Worm (Caenorhabditis elegans) whole organism, late embryonic: ENCODE measurements around the gene K10B3.1.

Experiments
- C08G9.2 ChIP-seq: sonication (generic microtip); optimal IDR thresholded peaks from 2 replicates; lab custom pipeline; 2016; ENCODE audit warnings: mild to moderate bottlenecking, missing genetic modification characterization, moderate library complexity, missing compliant biosample characterization
- F13H6.1 ChIP-seq: sonication (generic microtip); optimal IDR thresholded peaks from 2 replicates; lab custom pipeline; 2016; ENCODE audit warnings: missing genetic modification characterization, missing compliant biosample characterization
- K02D7.2 ChIP-seq: sonication (generic microtip); optimal IDR thresholded peaks from 2 replicates; lab custom pipeline; 2017; ENCODE audit warnings: mild to moderate bottlenecking, missing genetic modification characterization, missing compliant biosample characterization
- T23F11.4 ChIP-seq: fragments of 200-800 bp; sonication (Bioruptor generic); optimal IDR thresholded peaks from 2 replicates; lab custom pipeline; 2018; ENCODE audit warnings: mild to moderate bottlenecking, missing genetic modification characterization, missing compliant biosample characterization
- Y22D7AL.16 ChIP-seq: sonication (generic microtip); optimal IDR thresholded peaks from 2 replicates; lab custom pipeline; 2016; ENCODE audit warnings: missing genetic modification characterization, missing compliant biosample characterization
- ahr-1 ChIP-seq: sonication (generic microtip); optimal IDR thresholded peaks from 2 replicates; lab custom pipeline; 2016; ENCODE audit warnings: missing genetic modification characterization, missing compliant biosample characterization
- ama-1 ChIP-seq: fragments of 150-350 bp; optimal IDR thresholded peaks from 2 replicates; lab custom pipeline; 2014
- ceh-14 ChIP-seq: sonication (generic microtip); optimal IDR thresholded peaks from 2 replicates; lab custom pipeline; 2016; ENCODE audit warnings: missing genotype, missing genetic modification characterization, missing compliant biosample characterization
- ceh-19 ChIP-seq: fragments of 200-800 bp; sonication (Bioruptor generic); optimal IDR thresholded peaks from 2 replicates; lab custom pipeline; 2018; ENCODE audit warnings: mild to moderate bottlenecking, missing genetic modification characterization, missing compliant biosample characterization
- ceh-30 ChIP-seq: fragments of 150-350 bp; optimal IDR thresholded peaks from 2 replicates; lab custom pipeline; 2014; ENCODE audit warnings: missing biosample characterization, missing genetic modification characterization
- ceh-31 ChIP-seq: sonication (generic microtip); optimal IDR thresholded peaks from 2 replicates; lab custom pipeline; 2016; ENCODE audit warnings: missing genetic modification characterization, missing compliant biosample characterization
- ceh-45 ChIP-seq: fragments of 200-800 bp; sonication (Bioruptor generic); IDR thresholded peaks from 2 replicates; pipeline ENCODE4 v1.3.6; 2022; ENCODE audit warnings: missing genetic modification reagents, missing genetic modification characterization, missing compliant biosample characterization
- ceh-48 ChIP-seq: sonication (generic microtip); optimal IDR thresholded peaks from 2 replicates; lab custom pipeline; 2016; ENCODE audit warnings: missing genetic modification characterization, inconsistent platforms, missing compliant biosample characterization
- ceh-9 ChIP-seq: sonication (generic microtip); optimal IDR thresholded peaks from 2 replicates; lab custom pipeline; 2016; ENCODE audit warnings: mild to moderate bottlenecking, missing genetic modification characterization, inconsistent platforms, missing compliant biosample characterization
- che-1 ChIP-seq: sonication (generic microtip); optimal IDR thresholded peaks from 2 replicates; lab custom pipeline; 2016; ENCODE audit warnings: mild to moderate bottlenecking, missing genetic modification characterization, missing compliant biosample characterization
- dmd-4 ChIP-seq: sonication (generic microtip); optimal IDR thresholded peaks from 2 replicates; lab custom pipeline; 2016; ENCODE audit warnings: borderline replicate concordance, missing genetic modification characterization, missing compliant biosample characterization
- elt-4 ChIP-seq: sonication (generic microtip); optimal IDR thresholded peaks from 2 replicates; lab custom pipeline; 2016; ENCODE audit warnings: missing genetic modification characterization, missing compliant biosample characterization
- ets-4 ChIP-seq: sonication (generic microtip); optimal IDR thresholded peaks from 2 replicates; lab custom pipeline; 2016; ENCODE audit warnings: missing genetic modification characterization, missing compliant biosample characterization
- fax-1 ChIP-seq: sonication (generic microtip); optimal IDR thresholded peaks from 2 replicates; lab custom pipeline; 2016; ENCODE audit warnings: missing genotype, missing genetic modification characterization, missing compliant biosample characterization
- gmeb-2 ChIP-seq: sonication (generic microtip); optimal IDR thresholded peaks from 2 replicates; lab custom pipeline; 2016; ENCODE audit warnings: missing genetic modification characterization, inconsistent platforms, missing compliant biosample characterization
- hlh-13 ChIP-seq: fragments of 200-800 bp; sonication (Bioruptor generic); optimal IDR thresholded peaks from 2 replicates; lab custom pipeline; 2018; ENCODE audit warnings: mild to moderate bottlenecking, missing genetic modification characterization, missing compliant biosample characterization
- hlh-30 ChIP-seq: sonication (generic microtip); optimal IDR thresholded peaks from 2 replicates; lab custom pipeline; 2017; ENCODE audit warnings: antibody characterized with exemption, missing genetic modification characterization, missing compliant biosample characterization; ENCODE audit not compliant: insufficient read depth
- hlh-6 ChIP-seq: sonication (generic microtip); optimal IDR thresholded peaks from 2 replicates; lab custom pipeline; 2016; ENCODE audit warnings: missing genotype, missing genetic modification characterization, missing compliant biosample characterization
- hlh-8 ChIP-seq: sonication (generic microtip); optimal IDR thresholded peaks from 2 replicates; lab custom pipeline; 2016; ENCODE audit warnings: missing genotype, missing genetic modification characterization, missing compliant biosample characterization
- lin-11 ChIP-seq: fragments of 200-800 bp; sonication (Bioruptor generic); optimal IDR thresholded peaks from 2 replicates; lab custom pipeline; 2018; ENCODE audit warnings: mild to moderate bottlenecking, missing genetic modification characterization, missing compliant biosample characterization
- nfya-1 ChIP-seq: sonication (generic microtip); optimal IDR thresholded peaks from 2 replicates; lab custom pipeline; 2017; ENCODE audit warnings: missing genetic modification characterization, mild to moderate bottlenecking, missing compliant biosample characterization, antibody characterized with exemption, moderate library complexity
- nhr-11 ChIP-seq: fragments of 150-350 bp; optimal IDR thresholded peaks from 2 replicates; lab custom pipeline; 2014; ENCODE audit warnings: missing biosample characterization, missing genetic modification characterization
- nhr-232 ChIP-seq: sonication (generic microtip); optimal IDR thresholded peaks from 2 replicates; lab custom pipeline; 2016; ENCODE audit warnings: missing genetic modification characterization, missing compliant biosample characterization
- npax-4 ChIP-seq: sonication (generic microtip); optimal IDR thresholded peaks from 2 replicates; lab custom pipeline; 2016; ENCODE audit warnings: missing genetic modification characterization, missing compliant biosample characterization
- odd-2 ChIP-seq: sonication (generic microtip); optimal IDR thresholded peaks from 2 replicates; lab custom pipeline; 2017; ENCODE audit warnings: antibody characterized with exemption, mild to moderate bottlenecking, missing genetic modification characterization, missing compliant biosample characterization
- pag-3 ChIP-seq: sonication (generic microtip); optimal IDR thresholded peaks from 2 replicates; lab custom pipeline; 2016; ENCODE audit warnings: missing compliant biosample characterization, missing genetic modification characterization, borderline replicate concordance
- pat-9 ChIP-seq: fragments of 200-800 bp; sonication (Bioruptor generic); optimal IDR thresholded peaks from 2 replicates; lab custom pipeline; 2018; ENCODE audit warnings: mild to moderate bottlenecking, missing genetic modification characterization, moderate library complexity, missing compliant biosample characterization
- pax-1 ChIP-seq: fragments of 150-350 bp; optimal IDR thresholded peaks from 2 replicates; lab custom pipeline; 2014; ENCODE audit warnings: missing biosample characterization, missing genetic modification characterization
- pha-2 ChIP-seq: sonication (generic microtip); optimal IDR thresholded peaks from 2 replicates; lab custom pipeline; 2017; ENCODE audit warnings: mild to moderate bottlenecking, missing genetic modification characterization, missing compliant biosample characterization
- pha-4 ChIP-seq: fragments of 150-350 bp; optimal IDR thresholded peaks from 2 replicates; lab custom pipeline; 2018; ENCODE audit warnings: missing biosample characterization, missing genetic modification reagents, missing genetic modification characterization
- pqm-1 ChIP-seq: sonication (generic microtip); optimal IDR thresholded peaks from 2 replicates; lab custom pipeline; 2016; ENCODE audit warnings: missing genetic modification characterization, missing compliant biosample characterization
- pros-1 ChIP-seq: fragments of 150-350 bp; optimal IDR thresholded peaks from 2 replicates; lab custom pipeline; 2014; ENCODE audit warnings: missing biosample characterization, missing genetic modification reagents, missing genetic modification characterization
- ref-2 ChIP-seq: sonication (generic microtip); optimal IDR thresholded peaks from 2 replicates; lab custom pipeline; 2016; ENCODE audit warnings: missing genetic modification characterization, missing compliant biosample characterization
- rnt-1 ChIP-seq: sonication (generic microtip); optimal IDR thresholded peaks from 2 replicates; lab custom pipeline; 2016; ENCODE audit warnings: missing genetic modification characterization, missing compliant biosample characterization
- sox-2 ChIP-seq: fragments of 200-800 bp; sonication (Bioruptor generic); IDR thresholded peaks from 2 replicates; pipeline ENCODE4 v1.3.6; 2022; ENCODE audit warnings: missing genetic modification reagents, missing genetic modification characterization, missing compliant biosample characterization
- sox-4 ChIP-seq: sonication (generic microtip); optimal IDR thresholded peaks from 2 replicates; lab custom pipeline; 2017; ENCODE audit warnings: mild to moderate bottlenecking, missing genetic modification characterization, inconsistent platforms, missing compliant biosample characterization
- syd-9 ChIP-seq: sonication (generic microtip); optimal IDR thresholded peaks from 2 replicates; lab custom pipeline; 2016; ENCODE audit warnings: mild to moderate bottlenecking, missing genetic modification characterization, moderate library complexity, missing compliant biosample characterization
- tbx-2 ChIP-seq: sonication (generic microtip); optimal IDR thresholded peaks from 2 replicates; lab custom pipeline; 2016; ENCODE audit warnings: missing genetic modification characterization, missing compliant biosample characterization
- tbx-7 ChIP-seq: sonication (generic microtip); optimal IDR thresholded peaks from 2 replicates; lab custom pipeline; 2016; ENCODE audit warnings: missing genotype, missing genetic modification characterization, missing compliant biosample characterization
- ttx-3 ChIP-seq: sonication (generic microtip); optimal IDR thresholded peaks from 2 replicates; lab custom pipeline; 2016; ENCODE audit warnings: missing genetic modification reagents, missing genetic modification characterization, missing compliant biosample characterization
- unc-3 ChIP-seq, 2 experiments: fragments of 200-800 bp in 1 of 2; sonication (Bioruptor generic) in 1 of 2; sonication (generic microtip) in 1 of 2; conservative IDR thresholded peaks in 1 of 2; optimal IDR thresholded peaks in 1 of 2; 2 replicates each; pipeline versions ENCODE4 v1.3.6 to Lab custom; 2016 to 2022; ENCODE audit warnings: missing compliant biosample characterization in 2 of 2, missing genetic modification characterization in 2 of 2, missing genetic modification reagents in 1 of 2
- unc-42 ChIP-seq: sonication (generic microtip); optimal IDR thresholded peaks from 2 replicates; lab custom pipeline; 2016; ENCODE audit warnings: missing genotype, missing genetic modification characterization, missing compliant biosample characterization
- unc-86 ChIP-seq: sonication (generic microtip); optimal IDR thresholded peaks from 2 replicates; lab custom pipeline; 2016; ENCODE audit warnings: missing genetic modification characterization, missing compliant biosample characterization
- zip-5 ChIP-seq: sonication (generic microtip); optimal IDR thresholded peaks from 2 replicates; lab custom pipeline; 2016; ENCODE audit warnings: missing genetic modification characterization, missing compliant biosample characterization

K10B3.1 gene

ce11 chrX:3094304-3094703, 41.0 kb upstream of the K10B3.1 start, which contains the start of gene wrt-2:
TSS of gene wrt-2 (minus strand) at chrX:3094349.
- no peak for TF ChIP-seq npax-4
- no peak for TF ChIP-seq ttx-3 (tag; lab: Kevin White, UChicago)
- TF ChIP-seq tbx-2 (tag; lab: Kevin White, UChicago), result no peak
- TF ChIP-seq ceh-48 (tag; lab: Kevin White, UChicago), result no peak
- no peak for TF ChIP-seq ets-4
- no peak for TF ChIP-seq pha-2 (tag; lab: Kevin White, UChicago)
- TF ChIP-seq sox-2 (GFP tag; lab: Robert Waterston, UW), result no peak
- TF ChIP-seq ceh-31, result no peak
- TF ChIP-seq syd-9 (tag; lab: Kevin White, UChicago), result no peak
- TF ChIP-seq F13H6.1 (tag; lab: Kevin White, UChicago), result no peak
- no peak for TF ChIP-seq unc-3 (GFP tag; conservative IDR thresholded peaks at IDR 0.05; lab: Robert Waterston, UW)
- no peak for TF ChIP-seq unc-3 (tag; optimal IDR thresholded peaks at IDR 0.05; lab: Kevin White, UChicago)
- no peak for TF ChIP-seq pag-3 (tag; lab: Kevin White, UChicago)
- no peak for TF ChIP-seq pqm-1 (tag; lab: Kevin White, UChicago)
- TF ChIP-seq odd-2 (tag; lab: Kevin White, UChicago), result no peak
- no peak for TF ChIP-seq unc-42
- no peak for TF ChIP-seq che-1 (tag; lab: Kevin White, UChicago)
- TF ChIP-seq ref-2 (tag; lab: Kevin White, UChicago), result no peak

- TF ChIP-seq K02D7.2 (tag; lab: Kevin White, UChicago), result no peak
- TF ChIP-seq pha-4 (tag; lab: Kevin White, UChicago), result no peak
- TF ChIP-seq hlh-8 (tag; lab: Kevin White, UChicago), result peak; percentile 46
- no peak for TF ChIP-seq hlh-30 (tag; lab: Kevin White, UChicago)
- peak; percentile 77 for TF ChIP-seq tbx-2 (tag; lab: Kevin White, UChicago)
- TF ChIP-seq fax-1 (tag; lab: Kevin White, UChicago), result peak; percentile 18
- no peak for TF ChIP-seq unc-3 (GFP tag; conservative IDR thresholded peaks at IDR 0.05; lab: Robert Waterston, UW)
- peak; percentile 38 for TF ChIP-seq unc-3 (tag; optimal IDR thresholded peaks at IDR 0.05; lab: Kevin White, UChicago)
- TF ChIP-seq pros-1 (tag; lab: Kevin White, UChicago), result no peak
- TF ChIP-seq pax-1 (tag; lab: Kevin White, UChicago), result no peak
- no peak for TF ChIP-seq tbx-7 (tag; lab: Kevin White, UChicago)
- TF ChIP-seq ceh-19 (GFP tag; lab: Kevin White, UChicago), result peak; percentile 69
- peak; percentile 28 for TF ChIP-seq syd-9 (tag; lab: Kevin White, UChicago)
- peak; percentile 21 for TF ChIP-seq dmd-4
- TF ChIP-seq ceh-14 (tag; lab: Kevin White, UChicago), result peak; percentile 53
- peak; percentile 43 for TF ChIP-seq Y22D7AL.16
- no peak for TF ChIP-seq zip-5 (tag; lab: Kevin White, UChicago)
- peak; percentile 42 for TF ChIP-seq pha-2 (tag; lab: Kevin White, UChicago)
- TF ChIP-seq ttx-3 (tag; lab: Kevin White, UChicago), result no peak
- no peak for TF ChIP-seq hlh-6
- no peak for TF ChIP-seq odd-2 (tag; lab: Kevin White, UChicago)
- no peak for TF ChIP-seq hlh-13 (GFP tag; lab: Kevin White, UChicago)
- TF ChIP-seq ahr-1 (tag; lab: Kevin White, UChicago), result no peak
- peak; percentile 41 for TF ChIP-seq ceh-30 (tag; lab: Kevin White, UChicago)
- TF ChIP-seq pqm-1 (tag; lab: Kevin White, UChicago), result no peak
- TF ChIP-seq ama-1 (lab: Kevin White, UChicago), result no peak
- no peak for TF ChIP-seq nhr-11
- no peak for TF ChIP-seq T23F11.4 (GFP tag; lab: Kevin White, UChicago)
- TF ChIP-seq ceh-48 (tag; lab: Kevin White, UChicago), result peak; percentile 12
- peak; percentile 65 for TF ChIP-seq ref-2 (tag; lab: Kevin White, UChicago)
- peak; percentile 64 for TF ChIP-seq unc-42
- TF ChIP-seq lin-11 (tag; lab: Kevin White, UChicago), result peak; percentile 51
- peak; percentile 21 for TF ChIP-seq sox-4 (tag; lab: Kevin White, UChicago)
- TF ChIP-seq ceh-31, result peak; percentile 79
- 0 out of 2 replicates have a peak, but pooled peaks have one; percentile 54 for TF ChIP-seq ceh-45
- no peak for TF ChIP-seq elt-4 (tag; lab: Kevin White, UChicago)
- peak; percentile 78 for TF ChIP-seq nfya-1
- peak; percentile 47 for TF ChIP-seq unc-86 (tag; lab: Kevin White, UChicago)
- no peak for TF ChIP-seq nhr-232 (tag; lab: Kevin White, UChicago)
- no peak for TF ChIP-seq ceh-9
- TF ChIP-seq C08G9.2 (tag; lab: Kevin White, UChicago), result no peak
- TF ChIP-seq pat-9 (tag; lab: Kevin White, UChicago), result peak; percentile 3
- TF ChIP-seq gmeb-2, result peak; percentile 37
- peak; percentile 43 for TF ChIP-seq rnt-1 (tag; lab: Kevin White, UChicago)
Observed at ce11 chrX:3099832-3100231, 35.5 kb upstream of the K10B3.1 start, which contains the start of gene sec-3. TSS of gene sec-3 (minus strand) at chrX:3099852.
